Fruit fly (Drosophila melanogaster): ENCODE measurements around the gene CG43312.

Gene CG43312

dm6 chr3L:22474081-22474845, 27.1 kb upstream of the CG43312 start, which contains the start of gene CG11425:
Gene CG11425 (plus strand): TSS chr3L:22474795.
- no peak for TF ChIP-seq fd96Ca (GFP tag; IDR thresholded peaks at IDR 0.05)
- no peak for TF ChIP-seq CG8159 (tag; optimal IDR thresholded peaks at IDR 0.05)
- no peak for TF ChIP-seq CG34367 (tag; optimal IDR thresholded peaks at IDR 0.05)
- no peak for TF ChIP-seq CG17806 (tag; optimal IDR thresholded peaks at IDR 0.05)
- no peak for TF ChIP-seq CG8301 (tag; optimal IDR thresholded peaks at IDR 0.05)
- no peak for TF ChIP-seq Pif1B (GFP tag; optimal IDR thresholded peaks at IDR 0.05)
- no peak for TF ChIP-seq rn (GFP tag; IDR thresholded peaks at IDR 0.05)
- TF ChIP-seq CG4496 (GFP tag; IDR thresholded peaks at IDR 0.05) = no peak

- TF ChIP-seq Snoo (tag; optimal IDR thresholded peaks at IDR 0.05) (no peak), D1 (tag; optimal IDR thresholded peaks at IDR 0.05) (no peak), CG34367 (tag; optimal IDR thresholded peaks at IDR 0.05) (no peak), Ets98B (GFP tag; IDR thresholded peaks at IDR 0.05) (no peak), CG10348 (GFP tag; IDR thresholded peaks at IDR 0.05) (no peak)
These were observed 17.9 kb upstream of the CG43312 start for dm6 chr3L:22483452-22483851.

DNA sequence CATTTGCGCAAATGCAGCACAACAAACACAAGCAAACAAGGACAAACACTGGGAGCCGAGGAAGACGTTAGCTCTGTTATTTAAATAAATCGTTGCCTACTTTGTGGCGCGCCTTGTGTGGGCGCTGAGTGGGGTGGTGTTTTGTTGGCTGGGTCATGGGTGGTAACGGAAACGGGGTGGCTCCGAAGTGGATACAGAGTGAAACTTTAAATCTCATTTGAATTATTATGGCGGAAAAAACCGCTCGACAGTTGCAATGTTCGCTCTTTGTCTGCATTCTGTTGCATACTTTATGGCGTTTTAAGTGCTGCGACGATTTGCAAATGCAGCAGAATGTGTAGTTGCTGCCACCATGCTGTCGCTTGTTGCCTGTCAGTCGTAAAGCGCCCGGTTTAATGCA, 3.8 kb upstream of the CG43312 start:
- TF ChIP-seq EcR (GFP tag; optimal IDR thresholded peaks at IDR 0.05) (no peak), CG34367 (tag; optimal IDR thresholded peaks at IDR 0.05) (no peak), CG12605 (GFP tag; IDR thresholded peaks at IDR 0.05) (no peak), Ets98B (GFP tag; IDR thresholded peaks at IDR 0.05) (no peak), Pif1B (GFP tag; optimal IDR thresholded peaks at IDR 0.05) (no peak), CG32121 (GFP tag; IDR thresholded peaks at IDR 0.05) (no peak), Snoo (tag; optimal IDR thresholded peaks at IDR 0.05) (no peak), CG13204 (GFP tag; optimal IDR thresholded peaks at IDR 0.05) (no peak), CG15710 (tag; optimal IDR thresholded peaks at IDR 0.05) (no peak), CG8301 (tag; optimal IDR thresholded peaks at IDR 0.05) (no peak), rn (GFP tag; IDR thresholded peaks at IDR 0.05) (no peak), Pif1A (GFP tag; optimal IDR thresholded peaks at IDR 0.05) (no peak), fd96Ca (GFP tag; IDR thresholded peaks at IDR 0.05) (no peak), CG10348 (GFP tag; IDR thresholded peaks at IDR 0.05) (no peak), CG17806 (tag; optimal IDR thresholded peaks at IDR 0.05) (no peak), gl (tag; optimal IDR thresholded peaks at IDR 0.05) (no peak)

dm6 chr3L:22503730-22504129, 2.3 kb downstream of the CG43312 start, which contains the start of gene CG43331:
Gene CG43331 (minus strand): TSS chr3L:22503830.
- TF ChIP-seq fd96Ca (GFP tag; IDR thresholded peaks at IDR 0.05) (no peak), Pif1A (GFP tag; optimal IDR thresholded peaks at IDR 0.05) (no peak), CG10348 (GFP tag; IDR thresholded peaks at IDR 0.05) (no peak)

DNA sequence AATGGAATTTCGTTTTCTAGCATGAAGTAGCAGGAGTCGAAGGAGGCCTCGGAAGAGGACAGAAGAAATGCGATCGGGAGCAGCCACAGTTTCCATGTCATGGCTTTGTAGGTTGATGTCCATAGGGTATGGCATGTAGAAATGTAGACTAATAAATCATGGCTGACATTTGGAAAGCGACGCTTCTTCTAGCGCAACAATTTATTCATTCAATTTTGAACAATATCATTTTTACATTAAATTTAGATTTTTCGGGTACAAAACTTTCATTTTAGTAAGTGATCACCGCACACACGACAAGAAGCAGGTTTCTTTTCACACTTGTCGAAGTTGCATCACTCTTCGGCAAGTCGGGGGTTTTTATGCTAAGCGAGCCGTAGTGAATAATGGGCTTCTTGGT, 2.9 kb downstream of the CG43312 start, which contains the start of gene CG43330:
Gene CG43330 (minus strand): TSS at position 101 of the 400 bp plus-strand sequence.
- no peak for TF ChIP-seq fd96Ca (GFP tag; IDR thresholded peaks at IDR 0.05)
- TF ChIP-seq CG8301 (tag; optimal IDR thresholded peaks at IDR 0.05) = no peak
- no peak for TF ChIP-seq Snoo (tag; optimal IDR thresholded peaks at IDR 0.05)
- TF ChIP-seq CG8159 (tag; optimal IDR thresholded peaks at IDR 0.05) = no peak
- no peak for TF ChIP-seq CG12605 (GFP tag; IDR thresholded peaks at IDR 0.05)
- no peak for TF ChIP-seq CG10348 (GFP tag; IDR thresholded peaks at IDR 0.05)
- no peak for TF ChIP-seq Ets98B (GFP tag; IDR thresholded peaks at IDR 0.05)
- no peak for TF ChIP-seq CG4496 (GFP tag; IDR thresholded peaks at IDR 0.05)
- no peak for TF ChIP-seq rn (GFP tag; IDR thresholded peaks at IDR 0.05)
- no peak for TF ChIP-seq Pif1B (GFP tag; optimal IDR thresholded peaks at IDR 0.05)
- TF ChIP-seq CG13204 (GFP tag; optimal IDR thresholded peaks at IDR 0.05) = no peak
- TF ChIP-seq CG14655 (GFP tag; optimal IDR thresholded peaks at IDR 0.05) = no peak
- no peak for TF ChIP-seq CG17806 (tag; optimal IDR thresholded peaks at IDR 0.05)
- TF ChIP-seq CG32121 (GFP tag; IDR thresholded peaks at IDR 0.05) = no peak
- no peak for TF ChIP-seq gl (tag; optimal IDR thresholded peaks at IDR 0.05)
- TF ChIP-seq EcR (GFP tag; optimal IDR thresholded peaks at IDR 0.05) = no peak
- TF ChIP-seq CG34367 (tag; optimal IDR thresholded peaks at IDR 0.05) = no peak

DNA sequence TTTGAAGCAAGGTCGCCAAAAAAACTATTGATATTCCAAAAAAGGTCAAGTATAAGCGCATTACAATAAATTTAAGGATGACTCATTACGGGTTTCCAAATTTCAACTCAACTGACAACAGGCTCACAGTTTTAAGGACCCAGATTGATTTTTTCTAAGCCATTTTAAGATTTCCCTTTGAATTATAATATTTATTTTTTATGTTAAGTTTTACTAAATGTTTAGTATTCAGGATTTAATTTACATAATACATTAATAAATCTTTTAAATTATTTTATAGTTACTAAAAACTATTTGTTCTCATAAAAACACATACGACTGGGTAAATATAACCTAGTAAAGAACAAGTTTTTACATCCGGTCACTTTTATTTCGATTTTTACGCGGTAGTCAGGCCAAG, 3.7 kb downstream of the CG43312 start, which contains the start of gene CG43329:
Gene CG43329 (minus strand): TSS at position 101 of the 400 bp plus-strand sequence.
- TF ChIP-seq CG8159 (tag; optimal IDR thresholded peaks at IDR 0.05) = no peak
- no peak for TF ChIP-seq CG4496 (GFP tag; IDR thresholded peaks at IDR 0.05)
- TF ChIP-seq CG14655 (GFP tag; optimal IDR thresholded peaks at IDR 0.05) = no peak
- TF ChIP-seq Snoo (tag; optimal IDR thresholded peaks at IDR 0.05) = no peak
- TF ChIP-seq gl (tag; optimal IDR thresholded peaks at IDR 0.05) = no peak
- TF ChIP-seq CG13204 (GFP tag; optimal IDR thresholded peaks at IDR 0.05) = no peak
- no peak for TF ChIP-seq CG17806 (tag; optimal IDR thresholded peaks at IDR 0.05)
- no peak for TF ChIP-seq Pif1B (GFP tag; optimal IDR thresholded peaks at IDR 0.05)
- TF ChIP-seq CG32121 (GFP tag; IDR thresholded peaks at IDR 0.05) = no peak
- TF ChIP-seq CG15710 (tag; optimal IDR thresholded peaks at IDR 0.05) = no peak
- TF ChIP-seq CG10348 (GFP tag; IDR thresholded peaks at IDR 0.05) = no peak
- no peak for TF ChIP-seq CG9948 (tag; optimal IDR thresholded peaks at IDR 0.05)
- no peak for TF ChIP-seq CG12605 (GFP tag; IDR thresholded peaks at IDR 0.05)
- TF ChIP-seq fd96Ca (GFP tag; IDR thresholded peaks at IDR 0.05) = no peak
- no peak for TF ChIP-seq EcR (GFP tag; optimal IDR thresholded peaks at IDR 0.05)
- TF ChIP-seq Pif1A (GFP tag; optimal IDR thresholded peaks at IDR 0.05) = no peak
- no peak for TF ChIP-seq D1 (tag; optimal IDR thresholded peaks at IDR 0.05)
- no peak for TF ChIP-seq rn (GFP tag; IDR thresholded peaks at IDR 0.05)
- no peak for TF ChIP-seq CG34367 (tag; optimal IDR thresholded peaks at IDR 0.05)

Data from whole organism, pupa.